Fruit fly (Drosophila melanogaster): ENCODE measurements around the gene IntS2.

- TF ChIP-seq CG31627 (GFP tag; optimal IDR thresholded peaks at IDR 0.05) = no peak
- no peak for TF ChIP-seq Ets21C (GFP tag; optimal IDR thresholded peaks at IDR 0.05)
- TF ChIP-seq CG6792 (GFP tag; optimal IDR thresholded peaks at IDR 0.05) = no peak
Observed at dm6 chrX:17629317-17629716, 27.3 kb downstream of the IntS2 start, which contains the start of gene CG8326.

All from whole organism, prepupa.